Worm (Caenorhabditis elegans): ENCODE results near the gene gtl-2.

- TF ChIP-seq lin-13 (GFP tag; optimal IDR thresholded peaks at IDR 0.05) (no peak), ztf-11 (tag; optimal IDR thresholded peaks at IDR 0.05) (no peak), php-3 (GFP tag; IDR thresholded peaks at IDR 0.05) (no peak), nhr-237 (tag; optimal IDR thresholded peaks at IDR 0.05) (no peak), R02D3.7 (tag; optimal IDR thresholded peaks at IDR 0.05) (no peak), skn-1 (tag; optimal IDR thresholded peaks at IDR 0.05) (no peak), aly-2 (tag; optimal IDR thresholded peaks at IDR 0.05) (no peak), unc-62 (GFP tag; optimal IDR thresholded peaks at IDR 0.05 in 1 of 2) (no peak), unc-62 (tag; optimal IDR thresholded peaks at IDR 0.05) (no peak), nhr-76 (tag; optimal IDR thresholded peaks at IDR 0.05) (no peak), pha-4 (GFP tag; IDR thresholded peaks at IDR 0.05) (no peak), pha-4 (tag; optimal IDR thresholded peaks at IDR 0.05) (no peak)
These were observed 40.6 kb downstream of the gtl-2 start, which contains the start of gene dnj-2 for ce11 chrIV:11313880-11314279.
